Fruit fly (Drosophila melanogaster) whole organism: Measurements from ENCODE around the gene CG31468.

Experiments used
- CG8478 ChIP-seq: fragments of >200 bp; optimal IDR thresholded peaks from 2 replicates; lab custom pipeline; 2018; ENCODE audit warnings: inconsistent platforms
- Dll ChIP-seq: fragments of >200 bp; optimal IDR thresholded peaks from 2 replicates; lab custom pipeline; 2017
- EcR ChIP-seq, 2 experiments: fragments of >200 bp; optimal IDR thresholded peaks; 2 replicates each; lab custom pipeline; 2017; ENCODE audit warnings: missing biosample characterization in 2 of 2, missing genetic modification characterization in 2 of 2, missing genetic modification reagents in 2 of 2
- pan ChIP-seq: fragments of >200 bp; optimal IDR thresholded peaks from 2 replicates; lab custom pipeline; 2017
- psq ChIP-seq: fragments of >200 bp; optimal IDR thresholded peaks from 2 replicates; lab custom pipeline; 2017
- usp ChIP-seq: fragments of >200 bp; optimal IDR thresholded peaks from 2 replicates; lab custom pipeline; 2017; ENCODE audit warnings: missing biosample characterization, missing genetic modification characterization, mixed read lengths

The CG31468 gene

dm6 chr3R:23667451-23667850 is 32.7 kb downstream of the CG31468 start:
- TF ChIP-seq pan (no peak), usp (GFP tag; lab: Kevin White, UChicago) (no peak), Dll (lab: Kevin White, UChicago) (no peak), EcR (GFP tag; optimal IDR thresholded peaks at IDR 0.05; lab: Kevin White, UChicago) (no peak), CG8478 (lab: Kevin White, UChicago) (no peak), psq (lab: Kevin White, UChicago) (no peak)

dm6 chr3R:23666672-23667211 is 33.4 kb downstream of the CG31468 start:
- TF ChIP-seq psq (lab: Kevin White, UChicago) (no peak), Dll (lab: Kevin White, UChicago) (no peak), usp (GFP tag; lab: Kevin White, UChicago) (no peak), EcR (GFP tag; optimal IDR thresholded peaks at IDR 0.05; lab: Kevin White, UChicago) (no peak), pan (no peak)

dm6 chr3R:23664437-23664836 is 35.7 kb downstream of the CG31468 start:
- no peak for TF ChIP-seq psq (lab: Kevin White, UChicago)
- TF ChIP-seq EcR (GFP tag; optimal IDR thresholded peaks at IDR 0.05; lab: Kevin White, UChicago): no peak
- TF ChIP-seq Dll (lab: Kevin White, UChicago): no peak
- no peak for TF ChIP-seq usp (GFP tag; lab: Kevin White, UChicago)
- no peak for TF ChIP-seq pan
- no peak for TF ChIP-seq CG8478 (lab: Kevin White, UChicago)

- no peak for TF ChIP-seq EcR (GFP tag; optimal IDR thresholded peaks at IDR 0.05; lab: Kevin White, UChicago)
These were observed 37.4 kb downstream of the CG31468 start for dm6 chr3R:23662782-23663181.

dm6 chr3R:23659598-23659997 is 40.6 kb downstream of the CG31468 start:
- TF ChIP-seq usp (GFP tag; lab: Kevin White, UChicago): no peak
- no peak for TF ChIP-seq psq (lab: Kevin White, UChicago)
- TF ChIP-seq pan: no peak
- TF ChIP-seq EcR (GFP tag; optimal IDR thresholded peaks at IDR 0.05; lab: Kevin White, UChicago): no peak
- TF ChIP-seq Dll (lab: Kevin White, UChicago): no peak

dm6 chr3R:23658948-23659347 is 41.2 kb downstream of the CG31468 start:
- TF ChIP-seq usp (GFP tag; lab: Kevin White, UChicago): no peak
- no peak for TF ChIP-seq Dll (lab: Kevin White, UChicago)
- TF ChIP-seq CG8478 (lab: Kevin White, UChicago): no peak

- TF ChIP-seq CG8478 (lab: Kevin White, UChicago) (no peak), usp (GFP tag; lab: Kevin White, UChicago) (no peak), psq (lab: Kevin White, UChicago) (no peak), EcR (GFP tag; optimal IDR thresholded peaks at IDR 0.05; lab: Kevin White, UChicago) (no peak)
These were observed 42.5 kb downstream of the CG31468 start for dm6 chr3R:23657357-23658318.

- no peak for TF ChIP-seq usp (GFP tag; lab: Kevin White, UChicago)
- TF ChIP-seq Dll (lab: Kevin White, UChicago): no peak
- TF ChIP-seq CG8478 (lab: Kevin White, UChicago): no peak
- no peak for TF ChIP-seq EcR (GFP tag; optimal IDR thresholded peaks at IDR 0.05; lab: Kevin White, UChicago)
- no peak for TF ChIP-seq pan
- no peak for TF ChIP-seq psq (lab: Kevin White, UChicago)
These were observed 44.7 kb downstream of the CG31468 start for dm6 chr3R:23655501-23655900.

dm6 chr3R:23652525-23653108 is 47.5 kb downstream of the CG31468 start:
- no peak for TF ChIP-seq psq (lab: Kevin White, UChicago)
- no peak for TF ChIP-seq EcR (GFP tag; optimal IDR thresholded peaks at IDR 0.05; lab: Kevin White, UChicago)
- TF ChIP-seq pan: no peak
- TF ChIP-seq CG8478 (lab: Kevin White, UChicago): no peak
- no peak for TF ChIP-seq Dll (lab: Kevin White, UChicago)
- no peak for TF ChIP-seq usp (GFP tag; lab: Kevin White, UChicago)

dm6 chr3R:23649831-23650230 is 50.3 kb downstream of the CG31468 start:
- no peak for TF ChIP-seq pan
- no peak for TF ChIP-seq usp (GFP tag; lab: Kevin White, UChicago)
- TF ChIP-seq Dll (lab: Kevin White, UChicago): no peak
- TF ChIP-seq EcR (GFP tag; optimal IDR thresholded peaks at IDR 0.05; lab: Kevin White, UChicago): no peak
- no peak for TF ChIP-seq CG8478 (lab: Kevin White, UChicago)
